Worm (Caenorhabditis elegans): ENCODE results near the gene R06F6.12.
A peak's percentile ranks its signal among the peaks of the same experiment; 100 is the strongest.

Gene R06F6.12

DNA sequence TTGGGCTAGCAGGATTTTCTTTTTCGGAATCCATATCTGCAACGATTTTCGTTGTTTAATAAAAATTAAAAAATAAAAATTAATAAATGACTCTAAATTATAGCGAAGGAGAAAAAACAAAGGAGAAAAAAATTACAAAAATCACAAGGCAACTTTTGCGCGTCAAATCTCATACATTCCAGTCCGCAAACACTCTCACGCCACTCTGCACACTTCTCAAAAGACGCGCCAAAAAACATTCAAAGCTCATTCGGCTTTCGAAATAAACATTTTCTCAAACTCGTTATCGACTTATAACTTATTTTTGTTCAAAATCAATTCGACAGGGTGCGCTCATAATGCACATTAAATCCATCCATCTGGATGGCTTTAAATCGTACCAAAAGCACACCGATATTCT lies at the start of gene R06F6.12, which contains the start of gene mix-1 (continued):
- TF ChIP-seq Y116A8C.19 (tag; optimal IDR thresholded peaks at IDR 0.05; ENCODE audit: borderline replicate concordance) (no peak), ets-5 (GFP tag; IDR thresholded peaks at IDR 0.05) (no peak), egl-13 (tag; optimal IDR thresholded peaks at IDR 0.05) (no peak), snpc-4 (tag; optimal IDR thresholded peaks at IDR 0.05) (peak; percentile 35)

DNA sequence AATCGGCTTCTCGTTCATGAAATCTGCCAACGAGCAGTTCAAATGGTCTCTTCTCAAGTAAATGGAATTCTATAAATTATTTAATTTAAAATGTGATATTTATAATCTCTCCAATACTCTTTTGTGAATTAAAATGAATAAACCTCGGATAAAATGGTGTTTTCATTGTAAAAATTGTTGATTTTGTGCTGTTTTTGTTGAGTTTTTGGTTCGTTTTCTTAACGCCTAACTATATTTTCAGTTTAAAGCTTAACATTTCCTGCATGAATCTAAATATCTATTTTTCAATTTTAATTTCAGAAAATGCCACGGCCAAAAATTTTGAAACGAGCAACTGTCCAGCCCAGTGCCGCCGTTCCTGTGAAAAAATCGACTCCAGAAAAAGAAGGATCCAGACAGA lies 49.8 kb upstream of the R06F6.12 start, which contains the start of gene orc-2:
Gene orc-2 (plus strand): TSS at position 301 of the 400 bp plus-strand sequence.
- TF ChIP-seq elt-3 (tag; optimal IDR thresholded peaks at IDR 0.05), result no peak
- no peak for TF ChIP-seq ama-1 (optimal IDR thresholded peaks at IDR 0.05)
- TF ChIP-seq nhr-237 (tag; optimal IDR thresholded peaks at IDR 0.05), result no peak
- TF ChIP-seq nhr-90 (tag; optimal IDR thresholded peaks at IDR 0.05; ENCODE audit: poor library complexity), result no peak
- TF ChIP-seq lin-39 (tag; optimal IDR thresholded peaks at IDR 0.05), result no peak

DNA sequence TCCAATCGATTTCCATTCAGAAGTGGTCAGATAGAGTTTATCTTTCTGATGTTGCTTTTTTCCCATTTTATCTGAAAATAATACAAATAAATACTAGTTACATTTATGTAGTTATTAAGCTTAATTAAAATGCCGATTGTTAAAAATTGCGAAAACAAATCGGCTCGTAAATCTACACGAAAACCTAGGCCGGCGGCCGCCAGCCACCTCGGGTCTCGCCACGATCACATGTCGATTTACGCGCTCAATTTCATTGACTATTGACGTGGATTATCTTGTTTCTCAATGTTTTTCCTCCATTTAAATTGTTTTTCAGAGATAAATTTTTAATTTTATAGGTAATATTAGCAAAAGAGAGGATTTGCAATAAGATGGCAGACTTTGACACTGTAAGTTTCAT lies 48.7 kb upstream of the R06F6.12 start, which contains the start of the genes cyn-4 and copz-1:
Gene cyn-4 (minus strand): TSS at position 71 of the 400 bp plus-strand sequence.
Gene copz-1 (plus strand): TSS at position 339 of the 400 bp plus-strand sequence.
- TF ChIP-seq zip-4 (GFP tag; optimal IDR thresholded peaks at IDR 0.05) (peak; percentile 53), irx-1 (tag; optimal IDR thresholded peaks at IDR 0.05) (peak; percentile 86), mab-9 (GFP tag; IDR thresholded peaks at IDR 0.05) (peak; percentile 54; the same call in 1 of the 2 replicates), rnt-1 (tag; optimal IDR thresholded peaks at IDR 0.05) (peak; percentile 98), lin-35 (GFP tag; optimal IDR thresholded peaks at IDR 0.05) (peak; percentile 80 to 85), ceh-88 (GFP tag; IDR thresholded peaks at IDR 0.05) (no peak), ztf-11 (tag; optimal IDR thresholded peaks at IDR 0.05) (peak in 1 of 2 experiments; percentile 86), unc-86 (tag; optimal IDR thresholded peaks at IDR 0.05) (peak; percentile 77), ceh-8 (GFP tag; optimal IDR thresholded peaks at IDR 0.05) (peak; percentile 6), ets-5 (GFP tag; IDR thresholded peaks at IDR 0.05) (no peak), nhr-11 (tag; optimal IDR thresholded peaks at IDR 0.05) (peak; percentile 9), nhr-85 (tag) (peak; percentile 91), lin-13 (GFP tag; optimal IDR thresholded peaks at IDR 0.05) (peak; percentile 68), fos-1 (tag; optimal IDR thresholded peaks at IDR 0.05) (peak; percentile 34), aha-1 (tag; optimal IDR thresholded peaks at IDR 0.05) (no peak), egl-27 (tag; optimal IDR thresholded peaks at IDR 0.05) (no peak), fkh-4 (tag; optimal IDR thresholded peaks at IDR 0.05; ENCODE audit: borderline replicate concordance) (peak; percentile 83), ceh-63 (GFP tag; optimal IDR thresholded peaks at IDR 0.05) (no peak), swsn-7 (tag; optimal IDR thresholded peaks at IDR 0.05) (peak; percentile 85), ceh-90 (tag; optimal IDR thresholded peaks at IDR 0.05) (peak; percentile 84), dpl-1 (GFP tag; optimal IDR thresholded peaks at IDR 0.05) (peak; percentile 75 to 85 (median 80)), dsc-1 (tag; optimal IDR thresholded peaks at IDR 0.05) (peak; percentile 87), mdl-1 (tag; optimal IDR thresholded peaks at IDR 0.05) (peak in 1 of 2 experiments; percentile 76), blmp-1 (tag; optimal IDR thresholded peaks at IDR 0.05) (peak; percentile 52), nhr-47 (tag; optimal IDR thresholded peaks at IDR 0.05) (peak; percentile 89), hlh-17 (GFP tag; optimal IDR thresholded peaks at IDR 0.05; ENCODE audit: borderline replicate concordance) (no peak), jun-1 (tag; optimal IDR thresholded peaks at IDR 0.05) (peak; percentile 0), pax-3 (tag; optimal IDR thresholded peaks at IDR 0.05) (peak; percentile 71), nhr-90 (tag; optimal IDR thresholded peaks at IDR 0.05; ENCODE audit: poor library complexity) (peak; percentile 86), lir-3 (tag; optimal IDR thresholded peaks at IDR 0.05; ENCODE audit: poor library complexity) (peak; percentile 93), unc-98 (GFP tag; IDR thresholded peaks at IDR 0.05) (peak; percentile 71), fkh-10 (GFP tag; optimal IDR thresholded peaks at IDR 0.05) (no peak), mep-1 (tag; optimal IDR thresholded peaks at IDR 0.05) (peak; percentile 79), snpc-4 (tag; optimal IDR thresholded peaks at IDR 0.05) (peak; percentile 42), mef-2 (tag; optimal IDR thresholded peaks at IDR 0.05) (no peak), aly-2 (tag; optimal IDR thresholded peaks at IDR 0.05) (peak; percentile 28), C04F5.9 (tag; optimal IDR thresholded peaks at IDR 0.05) (peak; percentile 99), ama-1 (optimal IDR thresholded peaks at IDR 0.05) (no peak), lin-14 (GFP tag; optimal IDR thresholded peaks at IDR 0.05) (peak; percentile 88), grh-1 (GFP tag; IDR thresholded peaks at IDR 0.05) (peak; percentile 60), sup-37 (GFP tag; optimal IDR thresholded peaks at IDR 0.05) (no peak), efl-3 (GFP tag; optimal IDR thresholded peaks at IDR 0.05) (no peak), pqm-1 (tag; optimal IDR thresholded peaks at IDR 0.05) (no peak)

Data from whole organism, L1 larva.